In genomic region chr3R:12656946-12657566, dm6 we compare ENCODE assay signal across 1 fruit fly cellular context.
TF ChIP-seq lines count a peak whose summit lies in the region.

No protein-coding gene starts in this region.

TF ChIP-seq in whole organism, embryonic, 481 proteins besides CTCF, POLR2A, EP300 and RAD21 (continued from another document):
- TF ChIP-seq mirr (GFP tag; optimal IDR thresholded peaks at IDR 0.05; lab: Kevin White, UChicago) (peak; percentile 27), CG8290 (GFP tag; optimal IDR thresholded peaks at IDR 0.05; lab: Kevin White, UChicago) (no peak), CG8290 (tag; optimal IDR thresholded peaks at IDR 0.05; lab: Kevin White, UChicago) (peak in 1 of 2 experiments; percentile 60), dysf (GFP tag; IDR thresholded peaks at IDR 0.05; lab: Robert Waterston, UW) (peak; percentile 27; the same call in 1 of the 3 replicates), Dek (tag; optimal IDR thresholded peaks at IDR 0.05; lab: Kevin White, UChicago) (peak; percentile 10), amos (GFP tag; IDR thresholded peaks at IDR 0.05; lab: Robert Waterston, UW; ENCODE audit: partially characterized antibody) (no peak), B-H2 (GFP tag; optimal IDR thresholded peaks at IDR 0.05; lab: Kevin White, UChicago) (peak; percentile 29), BtbVII (GFP tag; optimal IDR thresholded peaks at IDR 0.05; lab: Kevin White, UChicago) (peak; percentile 43), CG13624 (GFP tag; optimal IDR thresholded peaks at IDR 0.05; lab: Kevin White, UChicago) (peak; percentile 14), Optix (GFP tag; IDR thresholded peaks at IDR 0.05; lab: Robert Waterston, UW) (no peak), pho (GFP tag; optimal IDR thresholded peaks at IDR 0.05; lab: Kevin White, UChicago) (peak; percentile 13), CG2678 (tag; optimal IDR thresholded peaks at IDR 0.05; lab: Kevin White, UChicago) (peak; percentile 39), sd (tag; optimal IDR thresholded peaks at IDR 0.05; lab: Kevin White, UChicago) (peak; percentile 76), CG10147 (GFP tag; optimal IDR thresholded peaks at IDR 0.05; lab: Kevin White, UChicago) (no peak), CG7786 (GFP tag; optimal IDR thresholded peaks at IDR 0.05; lab: Kevin White, UChicago) (peak; percentile 16), wdn (GFP tag; IDR thresholded peaks at IDR 0.05; lab: Robert Waterston, UW) (no peak; the same call in 1 of the 2 replicates), CG10543 (GFP tag; optimal IDR thresholded peaks at IDR 0.05; lab: Kevin White, UChicago) (peak; percentile 14), Trl (optimal IDR thresholded peaks at IDR 0.05; lab: Kevin White, UChicago) (no peak), Trl (GFP tag; optimal IDR thresholded peaks at IDR 0.05; lab: Kevin White, UChicago) (no peak), CG13424 (tag; optimal IDR thresholded peaks at IDR 0.05; lab: Kevin White, UChicago) (peak; percentile 8), dpn (GFP tag; optimal IDR thresholded peaks at IDR 0.05; lab: Kevin White, UChicago) (no peak), CG3281 (GFP tag; optimal IDR thresholded peaks at IDR 0.05; lab: Kevin White, UChicago) (peak; percentile 71), Hmr (GFP tag; optimal IDR thresholded peaks at IDR 0.05; lab: Kevin White, UChicago) (peak; percentile 63), CG13287 (GFP tag; IDR thresholded peaks at IDR 0.05; lab: Robert Waterston, UW; ENCODE audit: partially characterized antibody) (no peak), sens (GFP tag; lab: Kevin White, UChicago) (peak; percentile 76), Pdp1 (GFP tag; optimal IDR thresholded peaks at IDR 0.05; lab: Kevin White, UChicago) (no peak), CG31388 (GFP tag; optimal IDR thresholded peaks at IDR 0.05; lab: Kevin White, UChicago) (no peak), CG18599 (GFP tag; optimal IDR thresholded peaks at IDR 0.05; lab: Kevin White, UChicago) (peak; percentile 69), CG32532 (GFP tag; IDR thresholded peaks at IDR 0.05; lab: Robert Waterston, UW) (0 out of 2 replicates have a peak, but pooled peaks have one; percentile 5), D19B (GFP tag; optimal IDR thresholded peaks at IDR 0.05; lab: Kevin White, UChicago) (peak; percentile 18), CG9817 (tag; optimal IDR thresholded peaks at IDR 0.05; lab: Kevin White, UChicago) (peak; percentile 24), CG2120 (GFP tag; optimal IDR thresholded peaks at IDR 0.05; lab: Kevin White, UChicago) (peak; percentile 64), HHEX (GFP tag; optimal IDR thresholded peaks at IDR 0.05; lab: Kevin White, UChicago) (peak; percentile 37), Meics (GFP tag; optimal IDR thresholded peaks at IDR 0.05; lab: Kevin White, UChicago) (peak; percentile 30), Dip3 (GFP tag; optimal IDR thresholded peaks at IDR 0.05; lab: Kevin White, UChicago) (peak; percentile 21), Hand (GFP tag; optimal IDR thresholded peaks at IDR 0.05; lab: Kevin White, UChicago) (peak; percentile 38), CG3847 (GFP tag; IDR thresholded peaks at IDR 0.05; lab: Robert Waterston, UW) (peak; percentile 40; the same call in 1 of the 2 replicates), CG15269 (tag; optimal IDR thresholded peaks at IDR 0.05; lab: Kevin White, UChicago) (peak; percentile 27), Hr78 (GFP tag; optimal IDR thresholded peaks at IDR 0.05; lab: Kevin White, UChicago) (no peak), CG14014 (GFP tag; IDR thresholded peaks at IDR 0.05; lab: Robert Waterston, UW) (no peak), caup (GFP tag; optimal IDR thresholded peaks at IDR 0.05; lab: Kevin White, UChicago; ENCODE audit: severe bottlenecking) (peak; percentile 62), slbo (GFP tag; IDR thresholded peaks at IDR 0.05; lab: Robert Waterston, UW) (peak; percentile 55), gcm (GFP tag; optimal IDR thresholded peaks at IDR 0.05; lab: Kevin White, UChicago) (no peak), CG31365 (tag; optimal IDR thresholded peaks at IDR 0.05; lab: Kevin White, UChicago) (no peak), hbn (GFP tag; IDR thresholded peaks at IDR 0.05; lab: Robert Waterston, UW; ENCODE audit: partially characterized antibody) (no peak), lab (GFP tag; optimal IDR thresholded peaks at IDR 0.05; lab: Kevin White, UChicago) (peak; percentile 70)
TF ChIP-seq in whole organism, embryonic: peak in this region for 52.
